Worm (Caenorhabditis elegans) whole organism, L4 larva: ENCODE data around the gene irld-22.

Experiments used
- F10B5.3 ChIP-seq: sonication (generic microtip); optimal IDR thresholded peaks from 2 replicates; lab custom pipeline; 2016; ENCODE audit warnings: mild to moderate bottlenecking, missing genetic modification characterization, missing compliant biosample characterization
- ZK337.2 ChIP-seq: fragments of 200-800 bp; sonication (Bioruptor generic); IDR thresholded peaks from 2 replicates; pipeline ENCODE4 v1.3.6; 2022; ENCODE audit warnings: missing genetic modification reagents, missing genetic modification characterization, missing compliant biosample characterization
- egl-27 ChIP-seq: sonication (generic microtip); optimal IDR thresholded peaks from 3 replicates; lab custom pipeline; 2017; ENCODE audit warnings: missing biosample characterization, missing genetic modification reagents, missing genetic modification characterization
- fkh-10 ChIP-seq: fragments of 150-350 bp; optimal IDR thresholded peaks from 2 replicates; lab custom pipeline; 2014; ENCODE audit warnings: missing biosample characterization, missing genetic modification reagents, missing genetic modification characterization
- fos-1 ChIP-seq: fragments of 150-350 bp; optimal IDR thresholded peaks from 2 replicates; lab custom pipeline; 2014; ENCODE audit warnings: missing biosample characterization, missing genetic modification characterization
- lin-13 ChIP-seq: fragments of 150-350 bp; optimal IDR thresholded peaks from 2 replicates; lab custom pipeline; 2014; ENCODE audit warnings: missing biosample characterization, missing genetic modification reagents, missing genetic modification characterization
- nhr-237 ChIP-seq: sonication (generic microtip); optimal IDR thresholded peaks from 2 replicates; lab custom pipeline; 2017; ENCODE audit warnings: missing biosample characterization, missing genetic modification characterization
- nhr-77 ChIP-seq: fragments of 150-350 bp; optimal IDR thresholded peaks from 2 replicates; lab custom pipeline; 2014; ENCODE audit warnings: missing biosample characterization, missing genetic modification characterization
- pqm-1 ChIP-seq: sonication (generic microtip); optimal IDR thresholded peaks from 2 replicates; lab custom pipeline; 2017; ENCODE audit warnings: missing biosample characterization, missing genetic modification characterization
- saeg-2 ChIP-seq: fragments of 200-800 bp; sonication (Bioruptor generic); IDR thresholded peaks from 2 replicates; pipeline ENCODE4 v1.3.6; 2022; ENCODE audit warnings: missing genetic modification reagents, missing genetic modification characterization, missing compliant biosample characterization
- unc-62 ChIP-seq, 3 experiments: fragments of 150-350 bp in 1 of 3; sonication (generic microtip); optimal IDR thresholded peaks in 2 of 3; peaks in 1 of 3; 1 replicate in 1 of 3; 2 replicates in 2 of 3; lab custom pipeline; 2014 to 2017; ENCODE audit warnings: missing biosample characterization in 3 of 3, missing genetic modification characterization in 3 of 3, missing genetic modification reagents in 3 of 3, missing genotype in 1 of 3

- TF ChIP-seq fos-1 (tag; lab: Kevin White, UChicago) (no peak), lin-13 (GFP tag; lab: Kevin White, UChicago) (no peak), nhr-237 (tag; lab: Kevin White, UChicago) (no peak), unc-62 (GFP tag; optimal IDR thresholded peaks at IDR 0.05 in 1 of 2; lab: Kevin White, UChicago) (no peak), unc-62 (tag; optimal IDR thresholded peaks at IDR 0.05; lab: Kevin White, UChicago) (no peak), egl-27 (no peak), pqm-1 (tag; lab: Kevin White, UChicago) (no peak), fkh-10 (GFP tag; lab: Kevin White, UChicago) (no peak), ZK337.2 (GFP tag; lab: Robert Waterston, UW) (no peak), nhr-77 (tag; lab: Kevin White, UChicago) (no peak), F10B5.3 (no peak), saeg-2 (GFP tag; lab: Robert Waterston, UW) (no peak)
Measured at ce11 chrV:3865273-3865672, 34.7 kb downstream of the irld-22 start.
